Worm (Caenorhabditis elegans) whole organism, mixed stage, embryonic: ENCODE data around the gene gfat-1.
A peak's percentile ranks its signal among the peaks of the same experiment; 100 is the strongest.

Source experiments
- M03D4.4 ChIP-seq: sonication (generic microtip); optimal IDR thresholded peaks from 2 replicates; lab custom pipeline; 2017; ENCODE audit warnings: mild to moderate bottlenecking, missing genetic modification characterization, missing compliant biosample characterization
- bed-3 ChIP-seq: fragments of 200-800 bp; sonication (Bioruptor generic); optimal IDR thresholded peaks from 3 replicates; lab custom pipeline; 2018; ENCODE audit warnings: mild to moderate bottlenecking, missing genetic modification characterization, moderate library complexity, missing compliant biosample characterization
- blmp-1 ChIP-seq: fragments of 150-350 bp; optimal IDR thresholded peaks from 2 replicates; lab custom pipeline; 2014; ENCODE audit warnings: missing biosample characterization, missing genetic modification characterization
- ceh-39 ChIP-seq: fragments of 150-350 bp; optimal IDR thresholded peaks from 2 replicates; lab custom pipeline; 2014; ENCODE audit warnings: missing biosample characterization, missing genetic modification characterization
- ceh-43 ChIP-seq: fragments of 200-800 bp; sonication (Bioruptor generic); optimal IDR thresholded peaks from 2 replicates; lab custom pipeline; 2018; ENCODE audit warnings: mild to moderate bottlenecking, missing genetic modification characterization, moderate library complexity, missing compliant biosample characterization
- ceh-83 ChIP-seq: fragments of 200-800 bp; sonication (Bioruptor generic); optimal IDR thresholded peaks from 2 replicates; lab custom pipeline; 2018; ENCODE audit warnings: mild to moderate bottlenecking, missing genetic modification characterization, missing compliant biosample characterization
- ces-1 ChIP-seq: fragments of 150-350 bp; optimal IDR thresholded peaks from 2 replicates; lab custom pipeline; 2014; ENCODE audit warnings: missing biosample characterization, missing genetic modification reagents, missing genetic modification characterization
- cnd-1 ChIP-seq: fragments of 200-800 bp; sonication (Bioruptor generic); optimal IDR thresholded peaks from 2 replicates; lab custom pipeline; 2018; ENCODE audit warnings: mild to moderate bottlenecking, missing genetic modification characterization, missing compliant biosample characterization
- drap-1 ChIP-seq: fragments of 200-800 bp; sonication (Bioruptor generic); optimal IDR thresholded peaks from 3 replicates; lab custom pipeline; 2018; ENCODE audit warnings: mild to moderate bottlenecking, missing genetic modification characterization, missing compliant biosample characterization
- elt-1 ChIP-seq: sonication (generic microtip); optimal IDR thresholded peaks from 2 replicates; lab custom pipeline; 2017; ENCODE audit warnings: missing genetic modification characterization, mild to moderate bottlenecking, missing compliant biosample characterization, antibody characterized with exemption, moderate library complexity, borderline replicate concordance; ENCODE audit not compliant: insufficient read depth
- elt-3 ChIP-seq: fragments of 150-350 bp; optimal IDR thresholded peaks from 2 replicates; lab custom pipeline; 2014; ENCODE audit warnings: missing biosample characterization, missing genetic modification characterization
- ham-2 ChIP-seq: fragments of 200-800 bp; sonication (Bioruptor generic); optimal IDR thresholded peaks from 2 replicates; lab custom pipeline; 2018; ENCODE audit warnings: mild to moderate bottlenecking, missing genetic modification characterization, missing compliant biosample characterization
- hlh-1 ChIP-seq: fragments of 150-350 bp; optimal IDR thresholded peaks from 2 replicates; lab custom pipeline; 2014; ENCODE audit warnings: missing biosample characterization, missing genetic modification reagents, missing genetic modification characterization
- lin-13 ChIP-seq: fragments of 150-350 bp; optimal IDR thresholded peaks from 2 replicates; lab custom pipeline; 2014; ENCODE audit warnings: missing biosample characterization, missing genetic modification characterization
- lin-32 ChIP-seq: fragments of 200-800 bp; sonication (Bioruptor generic); optimal IDR thresholded peaks from 2 replicates; lab custom pipeline; 2018; ENCODE audit warnings: mild to moderate bottlenecking, missing genetic modification characterization, missing compliant biosample characterization
- lsy-2 ChIP-seq: fragments of 150-350 bp; optimal IDR thresholded peaks from 2 replicates; lab custom pipeline; 2014; ENCODE audit warnings: missing biosample characterization, missing genetic modification characterization
- mab-5 ChIP-seq: fragments of 150-350 bp; optimal IDR thresholded peaks from 2 replicates; lab custom pipeline; 2014; ENCODE audit warnings: missing biosample characterization, missing genetic modification characterization
- mep-1 ChIP-seq: fragments of 150-350 bp; optimal IDR thresholded peaks from 2 replicates; lab custom pipeline; 2017; ENCODE audit warnings: missing biosample characterization, missing genetic modification reagents, missing genetic modification characterization, inconsistent platforms
- mls-2 ChIP-seq: sonication (generic microtip); optimal IDR thresholded peaks from 2 replicates; lab custom pipeline; 2016; ENCODE audit warnings: mild to moderate bottlenecking, missing genetic modification characterization, moderate library complexity, missing compliant biosample characterization
- nhr-12 ChIP-seq: fragments of 150-350 bp; optimal IDR thresholded peaks from 2 replicates; lab custom pipeline; 2014; ENCODE audit warnings: missing biosample characterization, missing genetic modification characterization
- nhr-2 ChIP-seq: fragments of 150-350 bp; optimal IDR thresholded peaks from 2 replicates; lab custom pipeline; 2014; ENCODE audit warnings: missing biosample characterization, missing genetic modification characterization
- nhr-237 ChIP-seq: fragments of 150-350 bp; optimal IDR thresholded peaks from 2 replicates; lab custom pipeline; 2014; ENCODE audit warnings: missing biosample characterization, missing genetic modification characterization
- nhr-28 ChIP-seq: fragments of 150-350 bp; optimal IDR thresholded peaks from 2 replicates; lab custom pipeline; 2014; ENCODE audit warnings: missing biosample characterization, missing genetic modification characterization
- nhr-76 ChIP-seq: sonication (generic microtip); optimal IDR thresholded peaks from 2 replicates; lab custom pipeline; 2017; ENCODE audit warnings: missing biosample characterization, missing genetic modification characterization
- pha-4 ChIP-seq: fragments of 150-350 bp; optimal IDR thresholded peaks from 2 replicates; lab custom pipeline; 2018; ENCODE audit warnings: missing biosample characterization, missing genetic modification reagents, missing genetic modification characterization
- sem-2 ChIP-seq: fragments of 200-800 bp; sonication (Bioruptor generic); optimal IDR thresholded peaks from 2 replicates; lab custom pipeline; 2018; ENCODE audit warnings: mild to moderate bottlenecking, missing genetic modification characterization, missing compliant biosample characterization
- snpc-4 ChIP-seq: fragments of 150-350 bp; optimal IDR thresholded peaks from 2 replicates; lab custom pipeline; 2014; ENCODE audit warnings: missing biosample characterization, missing genetic modification characterization
- sptf-1 ChIP-seq: sonication (generic microtip); optimal IDR thresholded peaks from 2 replicates; lab custom pipeline; 2017; ENCODE audit warnings: mild to moderate bottlenecking, missing genetic modification characterization, moderate library complexity, missing compliant biosample characterization
- tbx-8 ChIP-seq: fragments of 200-800 bp; sonication (Bioruptor generic); optimal IDR thresholded peaks from 2 replicates; lab custom pipeline; 2018; ENCODE audit warnings: mild to moderate bottlenecking, missing genetic modification characterization, moderate library complexity, missing compliant biosample characterization
- unc-120 ChIP-seq: sonication (generic microtip); optimal IDR thresholded peaks from 2 replicates; lab custom pipeline; 2017; ENCODE audit warnings: missing genetic modification characterization, missing compliant biosample characterization; ENCODE audit not compliant: poor library complexity, severe bottlenecking
- unc-39 ChIP-seq: fragments of 150-350 bp; optimal IDR thresholded peaks from 2 replicates; lab custom pipeline; 2014; ENCODE audit warnings: missing biosample characterization, missing genetic modification characterization
- unc-62 ChIP-seq: fragments of 150-350 bp; optimal IDR thresholded peaks from 2 replicates; lab custom pipeline; 2014; ENCODE audit warnings: missing biosample characterization, missing genetic modification reagents, missing genetic modification characterization
- zip-8 ChIP-seq: fragments of 150-350 bp; optimal IDR thresholded peaks from 2 replicates; lab custom pipeline; 2014; ENCODE audit warnings: missing biosample characterization, missing genetic modification characterization
- ztf-11 ChIP-seq: fragments of 150-350 bp; optimal IDR thresholded peaks from 2 replicates; lab custom pipeline; 2014; ENCODE audit warnings: missing biosample characterization, missing genetic modification characterization

gfat-1 gene

DNA sequence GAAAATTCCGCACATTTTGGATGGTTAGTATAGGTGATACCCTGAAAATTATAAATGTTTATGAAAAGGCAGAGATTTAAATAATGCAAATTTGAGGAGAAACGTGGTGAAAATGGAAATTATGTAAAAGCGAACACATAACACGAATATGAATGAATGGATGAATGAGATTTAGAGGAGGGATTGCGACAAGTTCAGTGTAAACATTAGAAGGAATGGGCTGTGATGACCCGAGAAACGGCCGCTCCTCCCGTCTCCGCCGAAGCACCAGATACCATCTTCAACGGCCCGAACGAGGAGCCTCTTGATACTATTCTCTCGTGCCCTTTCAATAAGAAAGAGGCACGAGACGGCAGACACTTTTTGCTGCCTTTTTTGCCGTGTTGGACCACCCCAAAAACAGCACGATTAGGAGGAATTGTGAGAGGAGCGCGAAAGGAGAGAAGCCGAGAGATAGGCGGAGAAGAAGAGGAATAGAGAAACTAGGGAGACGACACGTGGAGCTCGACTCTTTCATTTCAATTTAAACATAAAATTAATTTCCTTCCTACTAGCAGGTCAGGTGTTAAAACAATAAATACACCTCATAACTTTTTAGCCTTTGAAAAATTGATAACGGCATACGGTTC is at the start of gene gfat-1:
TSS of gene gfat-1 (minus strand) at position 51 of the 629 bp plus-strand sequence.
- TF ChIP-seq elt-1 (peak; percentile 26), hlh-1 (no peak), elt-3 (tag; lab: Kevin White, UChicago) (no peak), M03D4.4 (tag; lab: Kevin White, UChicago) (no peak), unc-120 (tag; lab: Kevin White, UChicago) (peak; percentile 78), mab-5 (no peak), lsy-2 (tag; lab: Kevin White, UChicago) (no peak), nhr-12 (tag; lab: Kevin White, UChicago) (no peak), unc-62 (GFP tag; lab: Kevin White, UChicago) (no peak), blmp-1 (no peak), zip-8 (tag; lab: Kevin White, UChicago) (no peak), ceh-39 (no peak), nhr-76 (no peak), unc-39 (tag; lab: Kevin White, UChicago) (no peak), nhr-28 (no peak), nhr-237 (tag; lab: Kevin White, UChicago) (no peak), nhr-2 (tag; lab: Kevin White, UChicago) (no peak)

DNA sequence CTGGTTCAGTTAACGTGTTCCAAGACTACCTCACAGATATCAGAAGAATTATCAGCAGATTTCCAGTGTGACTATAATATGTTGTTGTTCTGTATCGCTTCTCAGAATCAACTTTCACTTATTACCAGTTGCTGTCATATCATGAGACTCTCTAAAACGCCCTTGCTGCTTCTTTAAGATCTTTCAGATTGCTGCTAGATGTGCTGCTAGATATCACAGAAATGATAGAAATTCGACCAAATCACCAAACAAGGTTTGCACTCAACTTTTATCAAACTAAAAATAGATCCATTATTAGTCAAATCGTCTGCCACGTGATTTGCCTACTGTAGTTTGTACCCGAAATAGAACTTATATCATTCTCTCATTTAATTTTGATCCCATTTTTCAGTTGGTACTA is 49.3 kb upstream of the gfat-1 start:
- TF ChIP-seq blmp-1, result no peak
- TF ChIP-seq ceh-39, result no peak
- TF ChIP-seq snpc-4 (tag; lab: Kevin White, UChicago), result no peak
- no peak for TF ChIP-seq nhr-2 (tag; lab: Kevin White, UChicago)
- TF ChIP-seq ceh-83, result no peak
- TF ChIP-seq unc-120 (tag; lab: Kevin White, UChicago), result no peak
- TF ChIP-seq hlh-1, result no peak
- no peak for TF ChIP-seq lsy-2 (tag; lab: Kevin White, UChicago)
- no peak for TF ChIP-seq lin-32 (GFP tag; lab: Kevin White, UChicago)
- TF ChIP-seq ham-2 (GFP tag; lab: Kevin White, UChicago), result no peak
- no peak for TF ChIP-seq nhr-237 (tag; lab: Kevin White, UChicago)
- no peak for TF ChIP-seq sptf-1 (tag; lab: Kevin White, UChicago)
- no peak for TF ChIP-seq ceh-43
- TF ChIP-seq mep-1 (tag; lab: Kevin White, UChicago), result no peak
- no peak for TF ChIP-seq unc-39 (tag; lab: Kevin White, UChicago)
- no peak for TF ChIP-seq mab-5
- TF ChIP-seq, all 35 proteins: peak for 0

DNA sequence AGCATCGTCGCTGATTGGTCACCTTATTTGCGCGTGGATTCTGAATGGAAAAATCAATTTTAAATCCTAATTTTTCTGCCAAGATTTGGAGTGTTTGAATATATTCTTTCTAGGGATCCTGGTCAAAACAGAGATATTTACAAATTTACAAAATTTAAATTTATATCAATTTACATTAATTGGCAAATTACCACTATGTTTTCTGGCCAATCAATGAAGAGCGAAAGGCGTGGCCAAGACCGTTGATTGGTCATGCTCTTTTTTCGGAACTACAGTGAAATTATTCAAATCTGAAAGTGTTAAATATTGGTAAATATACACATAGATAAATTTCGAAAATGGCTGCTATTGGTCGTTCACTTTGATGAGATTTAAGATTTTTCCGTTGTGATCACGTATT is 47.5 kb upstream of the gfat-1 start:
- no peak for TF ChIP-seq elt-3 (tag; lab: Kevin White, UChicago)
- no peak for TF ChIP-seq sptf-1 (tag; lab: Kevin White, UChicago)
- no peak for TF ChIP-seq zip-8 (tag; lab: Kevin White, UChicago)
- TF ChIP-seq unc-120 (tag; lab: Kevin White, UChicago), result no peak
- no peak for TF ChIP-seq nhr-28
- no peak for TF ChIP-seq drap-1 (GFP tag; lab: Kevin White, UChicago)
- TF ChIP-seq, all 35 proteins: peak for 0

- TF ChIP-seq elt-3 (tag; lab: Kevin White, UChicago), result no peak
- no peak for TF ChIP-seq pha-4 (tag; lab: Kevin White, UChicago)
- TF ChIP-seq ham-2 (GFP tag; lab: Kevin White, UChicago), result peak; percentile 16
- no peak for TF ChIP-seq ceh-39
Observed at ce11 chrII:11642025-11642424, 46.8 kb upstream of the gfat-1 start.

DNA sequence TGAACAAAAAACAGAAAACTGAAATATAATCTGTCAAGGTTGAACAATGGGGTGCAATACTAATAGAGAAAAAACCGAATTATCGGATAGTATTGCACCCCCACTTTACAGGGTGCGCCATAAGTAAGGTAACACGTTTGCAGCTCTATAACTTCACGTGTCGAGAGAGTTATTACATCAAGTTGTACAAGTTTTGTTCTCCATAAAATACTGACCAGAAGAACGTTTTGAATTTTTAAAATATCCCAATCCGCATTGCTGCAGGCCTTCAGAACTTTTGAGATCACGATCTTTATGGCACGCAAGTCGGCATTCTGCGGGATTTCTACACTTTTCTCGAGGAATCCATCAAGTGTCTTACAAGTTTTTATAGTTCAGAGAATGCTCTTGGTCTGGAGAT is 42.6 kb upstream of the gfat-1 start:
- TF ChIP-seq pha-4 (tag; lab: Kevin White, UChicago) (no peak), tbx-8 (no peak), nhr-12 (tag; lab: Kevin White, UChicago) (no peak), nhr-237 (tag; lab: Kevin White, UChicago) (no peak), lin-13 (tag; lab: Kevin White, UChicago) (no peak), sptf-1 (tag; lab: Kevin White, UChicago) (no peak)
- TF ChIP-seq, all 35 proteins: peak for 0

DNA sequence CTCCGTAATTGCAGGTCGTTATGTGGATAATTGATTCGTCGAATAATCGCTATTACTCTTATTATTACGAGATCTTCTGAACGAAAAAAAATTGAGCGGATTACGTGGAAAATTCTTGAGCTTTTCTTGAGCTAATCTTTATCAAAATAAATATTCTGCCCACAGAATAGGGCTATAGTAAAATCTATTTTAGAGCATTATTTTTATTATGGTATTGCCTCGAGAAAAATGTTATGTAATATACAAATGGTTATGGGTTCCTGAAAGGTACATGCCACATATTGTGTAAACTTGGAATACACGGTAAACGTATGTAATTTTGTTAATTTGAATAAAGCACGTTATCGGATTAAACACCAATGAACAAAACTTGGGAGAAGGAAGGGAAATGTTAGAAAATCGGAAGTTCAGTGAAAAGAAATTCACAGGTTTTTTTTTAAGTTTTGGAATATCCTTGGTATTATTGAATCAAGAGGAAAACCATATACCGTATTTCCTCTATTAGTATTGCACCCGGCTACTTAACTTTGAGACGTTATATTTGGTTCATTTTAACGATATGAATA is 42.1 kb upstream of the gfat-1 start:
- TF ChIP-seq elt-1 (no peak), unc-120 (tag; lab: Kevin White, UChicago) (no peak), lsy-2 (tag; lab: Kevin White, UChicago) (peak; percentile 12), ces-1 (GFP tag; lab: Kevin White, UChicago) (peak; percentile 83), drap-1 (GFP tag; lab: Kevin White, UChicago) (no peak), nhr-12 (tag; lab: Kevin White, UChicago) (no peak), tbx-8 (no peak), ham-2 (GFP tag; lab: Kevin White, UChicago) (no peak), nhr-76 (no peak), cnd-1 (no peak), nhr-28 (no peak), sem-2 (GFP tag; lab: Kevin White, UChicago) (no peak), pha-4 (tag; lab: Kevin White, UChicago) (no peak), elt-3 (tag; lab: Kevin White, UChicago) (no peak), snpc-4 (tag; lab: Kevin White, UChicago) (no peak), nhr-2 (tag; lab: Kevin White, UChicago) (no peak), ceh-39 (no peak), ztf-11 (tag; lab: Kevin White, UChicago) (no peak), mls-2 (peak; percentile 28), ceh-43 (peak; percentile 26), zip-8 (tag; lab: Kevin White, UChicago) (no peak), bed-3 (GFP tag; lab: Kevin White, UChicago) (no peak), lin-32 (GFP tag; lab: Kevin White, UChicago) (no peak), ceh-83 (no peak), M03D4.4 (tag; lab: Kevin White, UChicago) (no peak), nhr-237 (tag; lab: Kevin White, UChicago) (peak; percentile 39)
